Worm (Caenorhabditis elegans) whole organism, mixed stage, embryonic: ENCODE results near the gene unk-1.

ENCODE experiments used
- M03D4.4 ChIP-seq: sonication (generic microtip); optimal IDR thresholded peaks from 2 replicates; lab custom pipeline; 2017; ENCODE audit warnings: mild to moderate bottlenecking, missing genetic modification characterization, missing compliant biosample characterization
- bed-3 ChIP-seq: fragments of 200-800 bp; sonication (Bioruptor generic); optimal IDR thresholded peaks from 3 replicates; lab custom pipeline; 2018; ENCODE audit warnings: mild to moderate bottlenecking, missing genetic modification characterization, moderate library complexity, missing compliant biosample characterization
- blmp-1 ChIP-seq: fragments of 150-350 bp; optimal IDR thresholded peaks from 2 replicates; lab custom pipeline; 2014; ENCODE audit warnings: missing biosample characterization, missing genetic modification characterization
- ceh-39 ChIP-seq: fragments of 150-350 bp; optimal IDR thresholded peaks from 2 replicates; lab custom pipeline; 2014; ENCODE audit warnings: missing biosample characterization, missing genetic modification characterization
- ceh-43 ChIP-seq: fragments of 200-800 bp; sonication (Bioruptor generic); optimal IDR thresholded peaks from 2 replicates; lab custom pipeline; 2018; ENCODE audit warnings: mild to moderate bottlenecking, missing genetic modification characterization, moderate library complexity, missing compliant biosample characterization
- ceh-83 ChIP-seq: fragments of 200-800 bp; sonication (Bioruptor generic); optimal IDR thresholded peaks from 2 replicates; lab custom pipeline; 2018; ENCODE audit warnings: mild to moderate bottlenecking, missing genetic modification characterization, missing compliant biosample characterization
- ces-1 ChIP-seq: fragments of 150-350 bp; optimal IDR thresholded peaks from 2 replicates; lab custom pipeline; 2014; ENCODE audit warnings: missing biosample characterization, missing genetic modification reagents, missing genetic modification characterization
- cnd-1 ChIP-seq: fragments of 200-800 bp; sonication (Bioruptor generic); optimal IDR thresholded peaks from 2 replicates; lab custom pipeline; 2018; ENCODE audit warnings: mild to moderate bottlenecking, missing genetic modification characterization, missing compliant biosample characterization
- drap-1 ChIP-seq: fragments of 200-800 bp; sonication (Bioruptor generic); optimal IDR thresholded peaks from 3 replicates; lab custom pipeline; 2018; ENCODE audit warnings: mild to moderate bottlenecking, missing genetic modification characterization, missing compliant biosample characterization
- elt-1 ChIP-seq: sonication (generic microtip); optimal IDR thresholded peaks from 2 replicates; lab custom pipeline; 2017; ENCODE audit warnings: missing genetic modification characterization, mild to moderate bottlenecking, missing compliant biosample characterization, antibody characterized with exemption, moderate library complexity, borderline replicate concordance; ENCODE audit not compliant: insufficient read depth
- elt-3 ChIP-seq: fragments of 150-350 bp; optimal IDR thresholded peaks from 2 replicates; lab custom pipeline; 2014; ENCODE audit warnings: missing biosample characterization, missing genetic modification characterization
- flh-1 ChIP-seq: fragments of 200-800 bp; sonication (Bioruptor generic); optimal IDR thresholded peaks from 2 replicates; lab custom pipeline; 2018; ENCODE audit warnings: mild to moderate bottlenecking, missing genetic modification characterization, moderate library complexity, missing compliant biosample characterization
- ham-2 ChIP-seq: fragments of 200-800 bp; sonication (Bioruptor generic); optimal IDR thresholded peaks from 2 replicates; lab custom pipeline; 2018; ENCODE audit warnings: mild to moderate bottlenecking, missing genetic modification characterization, missing compliant biosample characterization
- hlh-1 ChIP-seq: fragments of 150-350 bp; optimal IDR thresholded peaks from 2 replicates; lab custom pipeline; 2014; ENCODE audit warnings: missing biosample characterization, missing genetic modification reagents, missing genetic modification characterization
- lin-13 ChIP-seq: fragments of 150-350 bp; optimal IDR thresholded peaks from 2 replicates; lab custom pipeline; 2014; ENCODE audit warnings: missing biosample characterization, missing genetic modification characterization
- lin-32 ChIP-seq: fragments of 200-800 bp; sonication (Bioruptor generic); optimal IDR thresholded peaks from 2 replicates; lab custom pipeline; 2018; ENCODE audit warnings: mild to moderate bottlenecking, missing genetic modification characterization, missing compliant biosample characterization
- lsy-2 ChIP-seq: fragments of 150-350 bp; optimal IDR thresholded peaks from 2 replicates; lab custom pipeline; 2014; ENCODE audit warnings: missing biosample characterization, missing genetic modification characterization
- mab-5 ChIP-seq: fragments of 150-350 bp; optimal IDR thresholded peaks from 2 replicates; lab custom pipeline; 2014; ENCODE audit warnings: missing biosample characterization, missing genetic modification characterization
- mep-1 ChIP-seq: fragments of 150-350 bp; optimal IDR thresholded peaks from 2 replicates; lab custom pipeline; 2017; ENCODE audit warnings: missing biosample characterization, missing genetic modification reagents, missing genetic modification characterization, inconsistent platforms
- mls-2 ChIP-seq: sonication (generic microtip); optimal IDR thresholded peaks from 2 replicates; lab custom pipeline; 2016; ENCODE audit warnings: mild to moderate bottlenecking, missing genetic modification characterization, moderate library complexity, missing compliant biosample characterization
- nhr-237 ChIP-seq: fragments of 150-350 bp; optimal IDR thresholded peaks from 2 replicates; lab custom pipeline; 2014; ENCODE audit warnings: missing biosample characterization, missing genetic modification characterization
- nhr-76 ChIP-seq: sonication (generic microtip); optimal IDR thresholded peaks from 2 replicates; lab custom pipeline; 2017; ENCODE audit warnings: missing biosample characterization, missing genetic modification characterization
- pha-4 ChIP-seq: fragments of 150-350 bp; optimal IDR thresholded peaks from 2 replicates; lab custom pipeline; 2018; ENCODE audit warnings: missing biosample characterization, missing genetic modification reagents, missing genetic modification characterization
- sem-2 ChIP-seq: fragments of 200-800 bp; sonication (Bioruptor generic); optimal IDR thresholded peaks from 2 replicates; lab custom pipeline; 2018; ENCODE audit warnings: mild to moderate bottlenecking, missing genetic modification characterization, missing compliant biosample characterization
- snpc-4 ChIP-seq: fragments of 150-350 bp; optimal IDR thresholded peaks from 2 replicates; lab custom pipeline; 2014; ENCODE audit warnings: missing biosample characterization, missing genetic modification characterization
- sptf-1 ChIP-seq: sonication (generic microtip); optimal IDR thresholded peaks from 2 replicates; lab custom pipeline; 2017; ENCODE audit warnings: mild to moderate bottlenecking, missing genetic modification characterization, moderate library complexity, missing compliant biosample characterization
- tbx-8 ChIP-seq: fragments of 200-800 bp; sonication (Bioruptor generic); optimal IDR thresholded peaks from 2 replicates; lab custom pipeline; 2018; ENCODE audit warnings: mild to moderate bottlenecking, missing genetic modification characterization, moderate library complexity, missing compliant biosample characterization
- unc-120 ChIP-seq: sonication (generic microtip); optimal IDR thresholded peaks from 2 replicates; lab custom pipeline; 2017; ENCODE audit warnings: missing genetic modification characterization, missing compliant biosample characterization; ENCODE audit not compliant: poor library complexity, severe bottlenecking
- unc-62 ChIP-seq: fragments of 150-350 bp; optimal IDR thresholded peaks from 2 replicates; lab custom pipeline; 2014; ENCODE audit warnings: missing biosample characterization, missing genetic modification reagents, missing genetic modification characterization
- zip-8 ChIP-seq: fragments of 150-350 bp; optimal IDR thresholded peaks from 2 replicates; lab custom pipeline; 2014; ENCODE audit warnings: missing biosample characterization, missing genetic modification characterization
- ztf-11 ChIP-seq: fragments of 150-350 bp; optimal IDR thresholded peaks from 2 replicates; lab custom pipeline; 2014; ENCODE audit warnings: missing biosample characterization, missing genetic modification characterization

Gene unk-1

ce11 chrX:7988457-7988856 is 26.3 kb upstream of the unk-1 start:
- TF ChIP-seq mep-1 (tag; lab: Kevin White, UChicago) (no peak), lsy-2 (tag; lab: Kevin White, UChicago) (no peak), pha-4 (no peak), ceh-39 (no peak), nhr-237 (tag; lab: Kevin White, UChicago) (no peak), sem-2 (no peak), nhr-76 (tag; lab: Kevin White, UChicago) (no peak), ces-1 (no peak), M03D4.4 (tag; lab: Kevin White, UChicago) (no peak), blmp-1 (tag; lab: Kevin White, UChicago) (no peak), flh-1 (GFP tag; lab: Kevin White, UChicago) (no peak), ztf-11 (tag; lab: Kevin White, UChicago) (no peak)

ce11 chrX:7989155-7989554 is 25.6 kb upstream of the unk-1 start:
- TF ChIP-seq bed-3 (no peak), lin-32 (no peak), tbx-8 (GFP tag; lab: Kevin White, UChicago) (no peak), ceh-43 (no peak)

- no peak for TF ChIP-seq snpc-4 (tag; lab: Kevin White, UChicago)
- TF ChIP-seq mls-2: no peak
- TF ChIP-seq lin-32: no peak
- no peak for TF ChIP-seq M03D4.4 (tag; lab: Kevin White, UChicago)
- no peak for TF ChIP-seq unc-120 (tag; lab: Kevin White, UChicago)
- no peak for TF ChIP-seq pha-4
- TF ChIP-seq tbx-8 (GFP tag; lab: Kevin White, UChicago): no peak
- TF ChIP-seq unc-62 (GFP tag; lab: Kevin White, UChicago): no peak
- TF ChIP-seq cnd-1 (tag; lab: Kevin White, UChicago): no peak
- no peak for TF ChIP-seq ceh-43
- TF ChIP-seq nhr-237 (tag; lab: Kevin White, UChicago): no peak
- no peak for TF ChIP-seq nhr-76 (tag; lab: Kevin White, UChicago)
- TF ChIP-seq ceh-83: no peak
- TF ChIP-seq drap-1 (GFP tag; lab: Kevin White, UChicago): no peak
- no peak for TF ChIP-seq ceh-39
- no peak for TF ChIP-seq ham-2 (GFP tag; lab: Kevin White, UChicago)
Observed at ce11 chrX:7990282-7990681, 24.5 kb upstream of the unk-1 start.

- TF ChIP-seq zip-8 (tag; lab: Kevin White, UChicago) (peak; percentile 74), nhr-237 (tag; lab: Kevin White, UChicago) (no peak), pha-4 (no peak)
- TF ChIP-seq, all 35 proteins: peak for 1
Observed at ce11 chrX:7992102-7992501, 22.7 kb upstream of the unk-1 start.

- TF ChIP-seq blmp-1 (tag; lab: Kevin White, UChicago): no peak
- TF ChIP-seq mls-2: no peak
- TF ChIP-seq lin-13: no peak
- TF ChIP-seq ztf-11 (tag; lab: Kevin White, UChicago): no peak
- no peak for TF ChIP-seq ham-2 (GFP tag; lab: Kevin White, UChicago)
- no peak for TF ChIP-seq nhr-76 (tag; lab: Kevin White, UChicago)
- TF ChIP-seq elt-3: no peak
- no peak for TF ChIP-seq sem-2
- TF ChIP-seq M03D4.4 (tag; lab: Kevin White, UChicago): no peak
- TF ChIP-seq mep-1 (tag; lab: Kevin White, UChicago): no peak
- TF ChIP-seq lin-32: no peak
- TF ChIP-seq snpc-4 (tag; lab: Kevin White, UChicago): no peak
- no peak for TF ChIP-seq unc-120 (tag; lab: Kevin White, UChicago)
- TF ChIP-seq cnd-1 (tag; lab: Kevin White, UChicago): no peak
- TF ChIP-seq ceh-83: no peak
- TF ChIP-seq elt-1 (tag; lab: Kevin White, UChicago): no peak
- TF ChIP-seq mab-5 (tag; lab: Kevin White, UChicago): no peak
- TF ChIP-seq lsy-2 (tag; lab: Kevin White, UChicago): no peak
- no peak for TF ChIP-seq flh-1 (GFP tag; lab: Kevin White, UChicago)
- no peak for TF ChIP-seq pha-4
- TF ChIP-seq, all 35 proteins: peak for 0
Observed at ce11 chrX:7994486-7994885, 20.3 kb upstream of the unk-1 start.

- TF ChIP-seq hlh-1 (tag; lab: Kevin White, UChicago) (no peak), nhr-237 (tag; lab: Kevin White, UChicago) (no peak), tbx-8 (GFP tag; lab: Kevin White, UChicago) (no peak), mab-5 (tag; lab: Kevin White, UChicago) (no peak), pha-4 (no peak), ceh-83 (no peak), M03D4.4 (tag; lab: Kevin White, UChicago) (no peak), flh-1 (GFP tag; lab: Kevin White, UChicago) (no peak), drap-1 (GFP tag; lab: Kevin White, UChicago) (no peak), sptf-1 (tag; lab: Kevin White, UChicago) (no peak), unc-120 (tag; lab: Kevin White, UChicago) (no peak), lsy-2 (tag; lab: Kevin White, UChicago) (no peak), mep-1 (tag; lab: Kevin White, UChicago) (no peak)
Observed at ce11 chrX:7997968-7998367, 16.8 kb upstream of the unk-1 start, which contains the start of gene sdpn-1. sdpn-1 (minus strand) TSS chrX:7998229.
